Worm (Caenorhabditis elegans) whole organism, late embryonic: ENCODE data around the gene clp-7.

Experiments used
- Y22D7AL.16 ChIP-seq: sonication (generic microtip); optimal IDR thresholded peaks from 2 replicates; lab custom pipeline; 2016; ENCODE audit warnings: missing genetic modification characterization, missing compliant biosample characterization
- ama-1 ChIP-seq: fragments of 150-350 bp; optimal IDR thresholded peaks from 2 replicates; lab custom pipeline; 2014
- ceh-19 ChIP-seq: fragments of 200-800 bp; sonication (Bioruptor generic); optimal IDR thresholded peaks from 2 replicates; lab custom pipeline; 2018; ENCODE audit warnings: mild to moderate bottlenecking, missing genetic modification characterization, missing compliant biosample characterization
- ceh-9 ChIP-seq: sonication (generic microtip); optimal IDR thresholded peaks from 2 replicates; lab custom pipeline; 2016; ENCODE audit warnings: mild to moderate bottlenecking, missing genetic modification characterization, inconsistent platforms, missing compliant biosample characterization

ce11 chrIV:1406267-1406666, 39.5 kb downstream of the clp-7 start, which contains the start of gene spp-31:
- TF ChIP-seq Y22D7AL.16 (tag; lab: Kevin White, UChicago) (no peak), ama-1 (no peak), ceh-19 (GFP tag; lab: Kevin White, UChicago) (no peak), ceh-9 (no peak)
